Fruit fly (Drosophila melanogaster): ENCODE results near the gene I-t.

The I-t gene

DNA sequence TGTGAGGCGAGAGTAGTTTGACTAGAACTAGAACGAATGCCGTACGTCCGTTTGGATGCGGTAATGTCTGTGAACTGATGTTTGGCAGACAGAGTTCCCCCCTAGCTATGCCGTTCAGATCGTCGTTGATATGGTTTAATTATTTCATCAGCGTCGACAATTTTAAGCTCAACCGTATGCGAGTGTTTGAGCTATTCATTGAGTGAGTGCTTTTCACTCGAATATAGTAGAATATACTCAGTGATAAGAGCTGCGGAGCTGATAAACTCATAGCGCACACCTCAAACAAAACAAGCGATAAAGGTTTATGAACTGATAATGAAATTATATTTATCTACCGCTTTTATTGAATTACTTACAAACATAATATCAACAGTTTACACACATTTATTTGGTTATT is 15.8 kb upstream of the I-t start, which contains the start of gene CG6834 (continued):
- TF ChIP-seq CG1602 (GFP tag; optimal IDR thresholded peaks at IDR 0.05), result no peak
- TF ChIP-seq ind (GFP tag; optimal IDR thresholded peaks at IDR 0.05), result no peak
- TF ChIP-seq rib (GFP tag; IDR thresholded peaks at IDR 0.05), result no peak
- TF ChIP-seq CG17912 (GFP tag; optimal IDR thresholded peaks at IDR 0.05), result no peak
- no peak for TF ChIP-seq CG12744 (GFP tag; optimal IDR thresholded peaks at IDR 0.05)
- TF ChIP-seq crol (GFP tag; IDR thresholded peaks at IDR 0.05), result no peak
- no peak for TF ChIP-seq CG3163 (GFP tag; optimal IDR thresholded peaks at IDR 0.05)
- TF ChIP-seq Nf-YC (tag; optimal IDR thresholded peaks at IDR 0.05), result peak; percentile 34
- TF ChIP-seq oc (tag; optimal IDR thresholded peaks at IDR 0.05), result no peak
- TF ChIP-seq zen (tag; optimal IDR thresholded peaks at IDR 0.05), result no peak
- no peak for TF ChIP-seq CG18011 (GFP tag; optimal IDR thresholded peaks at IDR 0.05)
- TF ChIP-seq CG16815 (GFP tag; optimal IDR thresholded peaks at IDR 0.05), result no peak
- TF ChIP-seq yki (optimal IDR thresholded peaks at IDR 0.05), result no peak
- TF ChIP-seq CG17568 (GFP tag; optimal IDR thresholded peaks at IDR 0.05), result peak; percentile 12
- no peak for TF ChIP-seq NC2β (GFP tag; optimal IDR thresholded peaks at IDR 0.05)
- peak; percentile 16 for TF ChIP-seq CG12299 (tag; optimal IDR thresholded peaks at IDR 0.05)
- no peak for TF ChIP-seq corto (GFP tag; optimal IDR thresholded peaks at IDR 0.05)
- no peak for TF ChIP-seq CG8290 (GFP tag; optimal IDR thresholded peaks at IDR 0.05)
- TF ChIP-seq CG8290 (tag; optimal IDR thresholded peaks at IDR 0.05), result no peak
- TF ChIP-seq CG9932 (GFP tag; IDR thresholded peaks at IDR 0.05), result no peak
- no peak for TF ChIP-seq Ptx1 (GFP tag; IDR thresholded peaks at IDR 0.05)
- TF ChIP-seq Aef1 (GFP tag; IDR thresholded peaks at IDR 0.05), result no peak
- TF ChIP-seq CG18262 (tag; optimal IDR thresholded peaks at IDR 0.05), result no peak
- no peak for TF ChIP-seq CG4820 (GFP tag; optimal IDR thresholded peaks at IDR 0.05)
- no peak for TF ChIP-seq hkb (optimal IDR thresholded peaks at IDR 0.05)
- TF ChIP-seq hkb (GFP tag; IDR thresholded peaks at IDR 0.05), result no peak
- TF ChIP-seq lilli (GFP tag; optimal IDR thresholded peaks at IDR 0.05), result no peak
- TF ChIP-seq CG10366 (GFP tag; IDR thresholded peaks at IDR 0.05), result no peak
- TF ChIP-seq CG6254 (GFP tag; optimal IDR thresholded peaks at IDR 0.05), result no peak
- TF ChIP-seq Chrac-16 (GFP tag; optimal IDR thresholded peaks at IDR 0.05), result no peak
- TF ChIP-seq ro (GFP tag; IDR thresholded peaks at IDR 0.05), result no peak
- no peak for TF ChIP-seq gem (tag; optimal IDR thresholded peaks at IDR 0.05)
- no peak for TF ChIP-seq CG12155 (GFP tag; optimal IDR thresholded peaks at IDR 0.05)
- TF ChIP-seq CG14014 (GFP tag; IDR thresholded peaks at IDR 0.05), result no peak
- no peak for TF ChIP-seq dmrt99B (tag; optimal IDR thresholded peaks at IDR 0.05)
- TF ChIP-seq Dp (GFP tag; optimal IDR thresholded peaks at IDR 0.05), result no peak
- TF ChIP-seq CG11696 (GFP tag; IDR thresholded peaks at IDR 0.05), result no peak
- peak; percentile 15 for TF ChIP-seq CG11723 (GFP tag; optimal IDR thresholded peaks at IDR 0.05)
- no peak for TF ChIP-seq disco-r (GFP tag; optimal IDR thresholded peaks at IDR 0.05)
- no peak for TF ChIP-seq Dip2 (GFP tag; IDR thresholded peaks at IDR 0.05)
- TF ChIP-seq CG12391 (tag; optimal IDR thresholded peaks at IDR 0.05), result no peak
- TF ChIP-seq CG16863 (GFP tag; optimal IDR thresholded peaks at IDR 0.05), result no peak
- TF ChIP-seq CG8765 (GFP tag; IDR thresholded peaks at IDR 0.05), result no peak
- no peak for TF ChIP-seq CG30431 (GFP tag; optimal IDR thresholded peaks at IDR 0.05)
- TF ChIP-seq sug (tag; optimal IDR thresholded peaks at IDR 0.05), result peak; percentile 96
- no peak for TF ChIP-seq HLHmδ (GFP tag; optimal IDR thresholded peaks at IDR 0.05)
- no peak for TF ChIP-seq CG9437 (GFP tag; optimal IDR thresholded peaks at IDR 0.05)
- no peak for TF ChIP-seq az2 (GFP tag; optimal IDR thresholded peaks at IDR 0.05)
- TF ChIP-seq org-1 (GFP tag; optimal IDR thresholded peaks at IDR 0.05), result no peak
- no peak for TF ChIP-seq sima (GFP tag; optimal IDR thresholded peaks at IDR 0.05)
- no peak for TF ChIP-seq H2.0 (GFP tag; IDR thresholded peaks at IDR 0.05)
- TF ChIP-seq tll (GFP tag; optimal IDR thresholded peaks at IDR 0.05), result no peak
- no peak for TF ChIP-seq CG8281 (tag; optimal IDR thresholded peaks at IDR 0.05)
- TF ChIP-seq CG10979 (tag; optimal IDR thresholded peaks at IDR 0.05), result no peak
